Fruit fly (Drosophila melanogaster) whole organism, embryonic: ENCODE data around the gene CG15347.
A peak's percentile ranks its signal among the peaks of the same experiment; 100 is the strongest.

Experiments
- Atf6 ChIP-seq: fragments of 200-800 bp; sonication (Bioruptor generic); IDR thresholded peaks from 2 replicates; pipeline ENCODE4 v1.3.6; 2022; ENCODE audit warnings: missing biosample characterization, missing genetic modification characterization
- CG10147 ChIP-seq: fragments of 200-800 bp; sonication (Bioruptor generic); optimal IDR thresholded peaks from 2 replicates; lab custom pipeline; 2019; ENCODE audit warnings: missing biosample characterization, mild to moderate bottlenecking, missing genetic modification characterization, moderate library complexity
- CG10274 ChIP-seq: fragments of 200-800 bp; sonication (Bioruptor generic); optimal IDR thresholded peaks from 3 replicates; lab custom pipeline; 2017; ENCODE audit warnings: missing biosample characterization, mild to moderate bottlenecking, missing genetic modification characterization
- CG11085 ChIP-seq: fragments of 200-800 bp; sonication (Bioruptor generic); IDR thresholded peaks from 2 replicates; pipeline ENCODE4 v1.3.6; 2022; ENCODE audit warnings: missing biosample characterization, missing genetic modification characterization
- CG11504 ChIP-seq: fragments of 200-800 bp; sonication (Bioruptor generic); optimal IDR thresholded peaks from 3 replicates; lab custom pipeline; 2019; ENCODE audit warnings: missing biosample characterization, mild to moderate bottlenecking, missing genetic modification characterization, moderate library complexity
- CG13424 ChIP-seq: fragments of 200-800 bp; sonication (Bioruptor generic); optimal IDR thresholded peaks from 2 replicates; lab custom pipeline; 2019; ENCODE audit warnings: missing biosample characterization, mild to moderate bottlenecking, missing genetic modification characterization, moderate library complexity
- CG14710 ChIP-seq: fragments of 200-800 bp; sonication (Bioruptor generic); optimal IDR thresholded peaks from 3 replicates; lab custom pipeline; 2019; ENCODE audit warnings: missing biosample characterization, mild to moderate bottlenecking, missing genetic modification characterization, moderate library complexity
- CG15514 ChIP-seq: fragments of 200-800 bp; sonication (Bioruptor generic); optimal IDR thresholded peaks from 3 replicates; lab custom pipeline; 2017; ENCODE audit warnings: missing biosample characterization, missing genetic modification characterization, mild to moderate bottlenecking, moderate library complexity, missing genetic modification reagents
- CG15696 ChIP-seq: fragments of 200-800 bp; sonication (Bioruptor generic); optimal IDR thresholded peaks from 2 replicates; lab custom pipeline; 2019; ENCODE audit warnings: missing biosample characterization, mild to moderate bottlenecking, missing genetic modification characterization, moderate library complexity
- CG1603 ChIP-seq: fragments of 200-800 bp; sonication (Bioruptor generic); optimal IDR thresholded peaks from 2 replicates; lab custom pipeline; 2019; ENCODE audit warnings: missing biosample characterization, mild to moderate bottlenecking, missing genetic modification characterization, moderate library complexity
- CG17361 ChIP-seq: fragments of 200-800 bp; sonication (Bioruptor generic); IDR thresholded peaks from 3 replicates; pipeline ENCODE4 v1.3.6; 2022; ENCODE audit warnings: missing biosample characterization, missing genetic modification characterization
- CG18262 ChIP-seq: fragments of 200-800 bp; optimal IDR thresholded peaks from 3 replicates; lab custom pipeline; 2019; ENCODE audit warnings: missing biosample characterization, mild to moderate bottlenecking, missing genetic modification characterization, moderate library complexity
- CG2120 ChIP-seq: fragments of 200-800 bp; sonication (Bioruptor generic); optimal IDR thresholded peaks from 3 replicates; lab custom pipeline; 2016; ENCODE audit warnings: missing biosample characterization, missing genetic modification characterization
- CG31224 ChIP-seq: fragments of 200-800 bp; sonication (Bioruptor generic); IDR thresholded peaks from 2 replicates; pipeline ENCODE4 v1.3.6; 2022; ENCODE audit warnings: missing biosample characterization, missing genetic modification characterization
- CG32532 ChIP-seq: fragments of 200-800 bp; sonication (Bioruptor generic); IDR thresholded peaks from 2 replicates; pipeline ENCODE4 v1.3.6; 2022; ENCODE audit warnings: missing biosample characterization, missing genetic modification characterization
- CG32772 ChIP-seq: fragments of 200-800 bp; sonication (Bioruptor generic); IDR thresholded peaks from 2 replicates; pipeline ENCODE4 v1.3.6; 2022; ENCODE audit warnings: missing biosample characterization, missing genetic modification characterization
- CG6765 ChIP-seq: fragments of 200-800 bp; sonication (Bioruptor generic); optimal IDR thresholded peaks from 3 replicates; lab custom pipeline; 2017; ENCODE audit warnings: missing biosample characterization, mild to moderate bottlenecking, missing genetic modification characterization
- CG7271 ChIP-seq: fragments of 200-800 bp; sonication (Bioruptor generic); optimal IDR thresholded peaks from 2 replicates; lab custom pipeline; 2018; ENCODE audit warnings: missing biosample characterization, mild to moderate bottlenecking, missing genetic modification characterization, moderate library complexity
- CG7745 ChIP-seq: fragments of 200-800 bp; sonication (Bioruptor generic); optimal IDR thresholded peaks from 2 replicates; lab custom pipeline; 2018; ENCODE audit warnings: missing biosample characterization, mild to moderate bottlenecking, missing genetic modification characterization, moderate library complexity
- CG7928 ChIP-seq: fragments of 200-800 bp; sonication (Bioruptor generic); optimal IDR thresholded peaks from 2 replicates; lab custom pipeline; 2017; ENCODE audit warnings: missing biosample characterization, mild to moderate bottlenecking, missing genetic modification characterization
- CG9215 ChIP-seq: fragments of 200-800 bp; sonication (Bioruptor generic); IDR thresholded peaks from 2 replicates; pipeline ENCODE4 v1.3.6; 2022; ENCODE audit warnings: missing biosample characterization, missing genetic modification characterization
- CG9797 ChIP-seq: fragments of 200-800 bp; sonication (Bioruptor generic); optimal IDR thresholded peaks from 3 replicates; lab custom pipeline; 2018; ENCODE audit warnings: missing biosample characterization, mild to moderate bottlenecking, missing genetic modification characterization
- CG9932 ChIP-seq: fragments of 200-800 bp; sonication (Bioruptor generic); IDR thresholded peaks from 2 replicates; pipeline ENCODE4 v1.3.6; 2022; ENCODE audit warnings: missing biosample characterization, missing genetic modification characterization
- Dip3 ChIP-seq: fragments of 200-800 bp; sonication (Bioruptor generic); optimal IDR thresholded peaks from 3 replicates; lab custom pipeline; 2016; ENCODE audit warnings: missing biosample characterization, missing genetic modification characterization
- Dll ChIP-seq: fragments of 200-800 bp; sonication (Bioruptor generic); IDR thresholded peaks from 4 replicates; pipeline ENCODE4 v1.3.6; 2022; ENCODE audit warnings: missing biosample characterization, missing genetic modification characterization; ENCODE audit not compliant: partially characterized antibody
- Ets65A ChIP-seq: fragments of 200-800 bp; sonication (Bioruptor generic); peaks from one replicate; lab custom pipeline; 2016; ENCODE audit warnings: missing biosample characterization, missing genetic modification characterization
- Ets97D ChIP-seq: fragments of 200-800 bp; sonication (Bioruptor generic); optimal IDR thresholded peaks from 3 replicates; lab custom pipeline; 2016; ENCODE audit warnings: missing biosample characterization, missing genetic modification characterization
- Fer2 ChIP-seq: fragments of 200-800 bp; sonication (Bioruptor generic); optimal IDR thresholded peaks from 2 replicates; lab custom pipeline; 2018; ENCODE audit warnings: missing biosample characterization, mild to moderate bottlenecking, missing genetic modification characterization, moderate library complexity
- Fer3 ChIP-seq: fragments of 200-800 bp; sonication (Bioruptor generic); optimal IDR thresholded peaks from 2 replicates; lab custom pipeline; 2018; ENCODE audit warnings: missing biosample characterization, mild to moderate bottlenecking, missing genetic modification characterization, moderate library complexity
- HLH54F ChIP-seq: fragments of 200-800 bp; sonication (Bioruptor generic); optimal IDR thresholded peaks from 3 replicates; lab custom pipeline; 2016; ENCODE audit warnings: missing biosample characterization, missing genetic modification characterization
- Hr3 ChIP-seq: fragments of 200-800 bp; sonication (Bioruptor generic); optimal IDR thresholded peaks from 3 replicates; lab custom pipeline; 2016; ENCODE audit warnings: missing biosample characterization, missing genetic modification characterization
- Lhr ChIP-seq: fragments of 200-800 bp; sonication (Bioruptor generic); optimal IDR thresholded peaks from 3 replicates; lab custom pipeline; 2017; ENCODE audit warnings: mild to moderate bottlenecking, missing biosample characterization, missing genetic modification reagents, missing genetic modification characterization
- MBD-R2 ChIP-seq: fragments of 200-800 bp; sonication (Bioruptor generic); IDR thresholded peaks from 2 replicates; pipeline ENCODE4 v1.3.6; 2022; ENCODE audit warnings: missing biosample characterization, missing genetic modification characterization
- Mes4 ChIP-seq: fragments of 200-800 bp; sonication (Bioruptor generic); optimal IDR thresholded peaks from 2 replicates; lab custom pipeline; 2016; ENCODE audit warnings: missing biosample characterization, missing genetic modification characterization
- Stat92E ChIP-seq, 3 experiments: fragments of >200 bp in 2 of 3; fragments of 200-800 bp in 1 of 3; sonication (Bioruptor generic) in 1 of 3; optimal IDR thresholded peaks; 2 replicates each; lab custom pipeline; 2017 to 2019; ENCODE audit warnings: missing biosample characterization in 3 of 3, missing genetic modification characterization in 3 of 3, mild to moderate bottlenecking in 1 of 3, moderate library complexity in 1 of 3
- Tbp ChIP-seq: fragments of >200 bp; optimal IDR thresholded peaks from 2 replicates; lab custom pipeline; 2018; ENCODE audit warnings: missing biosample characterization, missing genetic modification characterization
- bab2 ChIP-seq: fragments of 200-800 bp; sonication (Bioruptor generic); optimal IDR thresholded peaks from 2 replicates; lab custom pipeline; 2016; ENCODE audit warnings: missing biosample characterization, missing genetic modification characterization
- caup ChIP-seq: fragments of 200-800 bp; sonication (Bioruptor generic); optimal IDR thresholded peaks from 3 replicates; lab custom pipeline; 2017; ENCODE audit warnings: missing biosample characterization, mild to moderate bottlenecking, missing genetic modification characterization, moderate library complexity; ENCODE audit not compliant: severe bottlenecking
- en ChIP-seq: fragments of 200-800 bp; sonication (Bioruptor generic); optimal IDR thresholded peaks from 2 replicates; lab custom pipeline; 2016; ENCODE audit warnings: missing biosample characterization, missing genetic modification characterization
- gfzf ChIP-seq: fragments of 200-800 bp; sonication (Bioruptor generic); optimal IDR thresholded peaks from 2 replicates; lab custom pipeline; 2016; ENCODE audit warnings: missing biosample characterization, mild to moderate bottlenecking, missing genetic modification characterization, moderate library complexity
- hkb ChIP-seq, 2 experiments: fragments of 200-800 bp in 1 of 2; fragments of >200 bp in 1 of 2; sonication (Bioruptor generic) in 1 of 2; IDR thresholded peaks in 1 of 2; optimal IDR thresholded peaks in 1 of 2; 2 replicates each; pipeline versions ENCODE4 v1.3.6 to Lab custom; 2017 to 2022; ENCODE audit warnings: missing biosample characterization in 1 of 2, missing genetic modification characterization in 1 of 2
- insv ChIP-seq, 2 experiments: fragments of 200-800 bp; sonication (Bioruptor generic); optimal IDR thresholded peaks; 3 replicates each; lab custom pipeline; 2016 to 2018; ENCODE audit warnings: missing biosample characterization in 2 of 2, missing genetic modification characterization in 2 of 2
- lbe ChIP-seq: fragments of 200-800 bp; sonication (Bioruptor generic); optimal IDR thresholded peaks from 2 replicates; lab custom pipeline; 2016; ENCODE audit warnings: missing biosample characterization, mild to moderate bottlenecking, missing genetic modification characterization
- p53 ChIP-seq: fragments of 200-800 bp; sonication (Bioruptor generic); optimal IDR thresholded peaks from 2 replicates; lab custom pipeline; 2016; ENCODE audit warnings: missing biosample characterization, missing genetic modification characterization
- pho ChIP-seq: fragments of 200-800 bp; sonication (Bioruptor generic); optimal IDR thresholded peaks from 2 replicates; lab custom pipeline; 2016; ENCODE audit warnings: missing biosample characterization, missing genetic modification characterization
- slbo ChIP-seq: fragments of 200-800 bp; sonication (Bioruptor generic); IDR thresholded peaks from 2 replicates; pipeline ENCODE4 v1.3.6; 2022; ENCODE audit warnings: missing biosample characterization, missing genetic modification characterization
- sqz ChIP-seq: fragments of 200-800 bp; sonication (Bioruptor generic); optimal IDR thresholded peaks from 3 replicates; lab custom pipeline; 2018; ENCODE audit warnings: missing biosample characterization, mild to moderate bottlenecking, missing genetic modification characterization
- unc-4 ChIP-seq: fragments of 200-800 bp; sonication (Bioruptor generic); IDR thresholded peaks from 2 replicates; pipeline ENCODE4 v1.3.6; 2022; ENCODE audit warnings: missing biosample characterization, missing genetic modification characterization; ENCODE audit not compliant: partially characterized antibody

The CG15347 gene

DNA sequence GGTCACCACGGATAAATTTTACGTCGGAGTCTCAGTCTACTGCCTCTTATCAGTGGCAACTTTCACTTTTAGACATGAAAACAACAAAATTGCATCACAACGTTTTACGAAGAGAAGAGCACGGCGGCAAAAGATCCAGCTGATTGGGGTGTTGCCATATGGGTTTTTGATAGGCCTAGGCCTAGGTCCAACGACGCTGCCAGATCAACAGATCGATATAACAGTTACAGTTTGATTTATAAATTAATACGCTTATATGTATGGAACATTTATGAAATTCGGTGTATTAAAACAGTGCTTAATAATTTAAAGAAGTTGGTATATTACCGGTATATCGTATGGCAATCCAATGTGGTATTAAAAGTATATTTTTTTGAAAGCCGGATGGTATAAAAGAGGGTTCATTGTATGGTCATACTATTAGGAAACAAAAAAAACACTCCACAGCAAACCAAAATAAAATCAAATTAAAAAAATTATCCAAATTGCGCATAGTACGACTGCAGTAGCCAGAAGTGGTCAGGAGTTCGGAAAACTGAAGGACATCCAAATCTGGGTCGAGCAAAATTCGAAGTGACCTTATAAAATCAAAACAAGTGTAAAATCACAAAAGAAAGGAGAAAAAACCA, 23.9 kb downstream of the CG15347 start, which contains the start of gene CG1440 (continued):
- TF ChIP-seq CG32532 (peak; percentile 24; the same call in 1 of the 2 replicates), CG15696 (tag; lab: Kevin White, UChicago) (peak; percentile 34), CG15514 (GFP tag; lab: Kevin White, UChicago) (peak; percentile 76), MBD-R2 (GFP tag; lab: Robert Waterston, UW) (peak; percentile 75), Ets65A (GFP tag; lab: Kevin White, UChicago) (peak; percentile 31), CG7745 (no peak), Lhr (GFP tag; lab: Kevin White, UChicago) (peak; percentile 60), gfzf (GFP tag; lab: Kevin White, UChicago) (peak; percentile 75), CG31224 (GFP tag; lab: Robert Waterston, UW) (no peak), Atf6 (GFP tag; lab: Robert Waterston, UW) (0 out of 2 replicates have a peak, but pooled peaks have one; percentile 5), pho (GFP tag; lab: Kevin White, UChicago) (peak; percentile 28), bab2 (GFP tag; lab: Kevin White, UChicago) (peak; percentile 30), CG7928 (GFP tag; lab: Kevin White, UChicago) (peak; percentile 29), CG17361 (GFP tag; lab: Robert Waterston, UW) (peak; percentile 43; the same call in 2 of the 3 replicates), CG9932 (GFP tag; lab: Robert Waterston, UW) (0 out of 2 replicates have a peak, but pooled peaks have one; percentile 42), unc-4 (GFP tag; lab: Robert Waterston, UW) (peak; percentile 39; the same call in 1 of the 2 replicates), insv (GFP tag; optimal IDR thresholded peaks at IDR 0.05; lab: Kevin White, UChicago) (peak in 1 of 2 experiments; percentile 21), CG10147 (peak; percentile 40), Fer3 (tag; lab: Kevin White, UChicago) (no peak), p53 (GFP tag; lab: Kevin White, UChicago) (no peak), CG6765 (GFP tag; lab: Kevin White, UChicago) (peak; percentile 48), CG13424 (tag; lab: Kevin White, UChicago) (peak; percentile 14), sqz (GFP tag; lab: Kevin White, UChicago) (peak; percentile 81), CG18262 (peak; percentile 5), slbo (GFP tag; lab: Robert Waterston, UW) (peak; percentile 33; the same call in 1 of the 2 replicates), CG10274 (GFP tag; lab: Kevin White, UChicago) (no peak), Dll (GFP tag; lab: Robert Waterston, UW) (peak; percentile 3; the same call in 1 of the 4 replicates), CG14710 (tag; lab: Kevin White, UChicago) (peak; percentile 78), CG9797 (peak; percentile 88), Tbp (GFP tag; lab: Kevin White, UChicago) (no peak), Ets97D (GFP tag; lab: Kevin White, UChicago) (peak; percentile 84), Fer2 (no peak), Dip3 (GFP tag; lab: Kevin White, UChicago) (peak; percentile 40), lbe (GFP tag; lab: Kevin White, UChicago) (peak; percentile 41), Stat92E (GFP tag; optimal IDR thresholded peaks at IDR 0.05; lab: Kevin White, UChicago) (peak in 1 of 3 experiments; percentile 59), Mes4 (GFP tag; lab: Kevin White, UChicago) (peak; percentile 21), CG9215 (no peak), hkb (optimal IDR thresholded peaks at IDR 0.05; lab: Kevin White, UChicago) (no peak), hkb (GFP tag; IDR thresholded peaks at IDR 0.05; lab: Robert Waterston, UW) (peak; percentile 47; the same call in 1 of the 2 replicates), en (GFP tag; lab: Kevin White, UChicago) (no peak), HLH54F (GFP tag; lab: Kevin White, UChicago) (peak; percentile 40), CG7271 (tag; lab: Kevin White, UChicago) (peak; percentile 4), CG2120 (GFP tag; lab: Kevin White, UChicago) (peak; percentile 56), caup (GFP tag; lab: Kevin White, UChicago) (peak; percentile 8), CG32772 (peak; percentile 35; the same call in 1 of the 2 replicates), Hr3 (peak; percentile 25), CG11504 (tag; lab: Kevin White, UChicago) (no peak), CG1603 (tag; lab: Kevin White, UChicago) (peak; percentile 69), CG11085 (GFP tag; lab: Robert Waterston, UW) (no peak)
